Worm (Caenorhabditis elegans): ENCODE results near the gene aco-2.

DNA sequence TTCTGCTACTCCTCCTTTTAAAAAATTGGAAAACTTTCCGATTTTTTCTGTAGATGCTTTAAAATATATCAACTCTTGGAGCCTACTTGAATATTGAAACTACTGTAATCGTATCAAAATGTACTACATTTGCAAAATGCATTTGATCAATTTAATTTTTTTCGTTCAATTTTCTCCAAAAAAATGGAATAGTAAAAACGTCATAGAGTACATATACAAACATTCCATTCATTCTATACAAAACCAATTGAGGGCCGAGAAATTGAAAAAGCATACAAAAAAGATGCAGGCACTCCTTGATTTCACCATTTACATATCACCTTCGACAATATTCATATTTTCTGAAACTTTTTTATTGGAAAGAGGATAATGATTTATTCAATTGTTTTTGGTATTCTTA, 30.6 kb downstream of the aco-2 start, which contains the start of gene C06G4.6:
- no peak for TF ChIP-seq Y67H2A.10 (GFP tag; conservative IDR thresholded peaks at IDR 0.05)
- TF ChIP-seq lin-35 (GFP tag; optimal IDR thresholded peaks at IDR 0.05) = no peak
- no peak for TF ChIP-seq dox-1 (GFP tag; IDR thresholded peaks at IDR 0.05)
- no peak for TF ChIP-seq let-607 (tag; optimal IDR thresholded peaks at IDR 0.05)
- no peak for TF ChIP-seq ama-1 (optimal IDR thresholded peaks at IDR 0.05)
- no peak for TF ChIP-seq ama-1 (GFP tag; optimal IDR thresholded peaks at IDR 0.05)
- TF ChIP-seq Y79H2A.3 (GFP tag; conservative IDR thresholded peaks at IDR 0.05) = no peak
- no peak for TF ChIP-seq B0336.3 (GFP tag; IDR thresholded peaks at IDR 0.05)
- TF ChIP-seq ztf-26 (tag; optimal IDR thresholded peaks at IDR 0.05) = no peak

All from whole organism, young adult.